Worm (Caenorhabditis elegans): ENCODE results near the gene F29B9.8.

DNA sequence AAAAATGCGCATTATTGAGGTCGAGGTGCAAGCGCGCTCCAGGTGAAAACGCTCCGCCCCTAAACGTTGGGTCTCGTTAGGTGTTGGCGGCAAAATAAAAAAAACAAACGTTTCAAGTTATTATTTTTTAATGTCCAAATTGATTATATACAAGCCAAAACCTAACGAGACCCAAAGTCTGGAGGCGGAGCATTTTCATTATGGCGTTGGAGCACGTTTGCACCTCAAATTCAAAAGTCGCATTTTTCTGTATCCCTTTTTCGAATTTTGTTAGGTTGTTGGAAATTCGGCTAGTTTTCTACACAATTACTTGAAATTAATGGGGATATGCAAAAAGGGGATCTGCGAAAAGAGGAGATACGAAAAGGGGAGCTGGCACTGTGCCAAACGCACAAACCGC is 10.4 kb downstream of the F29B9.8 start, which contains the start of gene col-111:
- TF ChIP-seq syd-9 (tag; optimal IDR thresholded peaks at IDR 0.05) (no peak), pha-2 (tag; optimal IDR thresholded peaks at IDR 0.05) (no peak), ama-1 (optimal IDR thresholded peaks at IDR 0.05) (no peak)
